Worm (Caenorhabditis elegans) whole organism, L4/young adult: ENCODE measurements around the gene gldi-10.

Experiments
- W03F9.2 ChIP-seq: fragments of 150-350 bp; optimal IDR thresholded peaks from 2 replicates; lab custom pipeline; 2014; ENCODE audit warnings: missing biosample characterization, missing genetic modification characterization
- dao-5 ChIP-seq: sonication (generic microtip); optimal IDR thresholded peaks from 2 replicates; lab custom pipeline; 2016; ENCODE audit warnings: missing genotype, missing genetic modification characterization, moderate library complexity, missing compliant biosample characterization
- him-1 ChIP-seq: sonication (generic microtip); optimal IDR thresholded peaks from 2 replicates; lab custom pipeline; 2016; ENCODE audit warnings: missing genotype, missing genetic modification reagents, missing genetic modification characterization, missing compliant biosample characterization

- TF ChIP-seq him-1 (tag; lab: Kevin White, UChicago) (no peak), W03F9.2 (tag; lab: Kevin White, UChicago) (no peak), dao-5 (tag; lab: Kevin White, UChicago) (no peak)
Observed at ce11 chrIV:9117700-9118099, 18.7 kb downstream of the gldi-10 start.
